Worm (Caenorhabditis elegans): ENCODE results near the gene Y66D12A.10.

ce11 chrIII:11559677-11560076 lies 6.0 kb upstream of the Y66D12A.10 start:
- TF ChIP-seq lin-39 (tag; optimal IDR thresholded peaks at IDR 0.05) (no peak), zag-1 (tag; optimal IDR thresholded peaks at IDR 0.05) (no peak), elt-3 (tag; optimal IDR thresholded peaks at IDR 0.05) (no peak), aly-2 (tag; optimal IDR thresholded peaks at IDR 0.05) (no peak), R02D3.7 (tag; optimal IDR thresholded peaks at IDR 0.05) (no peak), nhr-28 (tag; optimal IDR thresholded peaks at IDR 0.05) (no peak), unc-39 (tag; optimal IDR thresholded peaks at IDR 0.05) (no peak)
